Fruit fly (Drosophila melanogaster) whole organism, embryonic: ENCODE results near the gene CG31650.

ENCODE experiments used
- Ada2b ChIP-seq: fragments of 200-800 bp; sonication (Bioruptor generic); IDR thresholded peaks from 2 replicates; pipeline ENCODE4 v1.3.6; 2022; ENCODE audit warnings: missing biosample characterization, missing genetic modification characterization
- Antp ChIP-seq: fragments of 200-800 bp; sonication (Bioruptor generic); optimal IDR thresholded peaks from 3 replicates; lab custom pipeline; 2016; ENCODE audit warnings: missing biosample characterization, missing genetic modification characterization
- Blimp-1 ChIP-seq: fragments of 200-800 bp; sonication (Bioruptor generic); optimal IDR thresholded peaks from 3 replicates; lab custom pipeline; 2018; ENCODE audit warnings: missing biosample characterization, missing genetic modification characterization, mild to moderate bottlenecking, moderate library complexity, missing genetic modification reagents
- Bteb2 ChIP-seq: fragments of 200-800 bp; sonication (Bioruptor generic); optimal IDR thresholded peaks from 2 replicates; lab custom pipeline; 2016; ENCODE audit warnings: missing biosample characterization, missing genetic modification characterization
- CG11085 ChIP-seq: fragments of 200-800 bp; sonication (Bioruptor generic); IDR thresholded peaks from 2 replicates; pipeline ENCODE4 v1.3.6; 2022; ENCODE audit warnings: missing biosample characterization, missing genetic modification characterization
- CG12236 ChIP-seq: fragments of 200-800 bp; sonication (Bioruptor generic); optimal IDR thresholded peaks from 2 replicates; lab custom pipeline; 2016; ENCODE audit warnings: missing biosample characterization, missing genetic modification characterization
- CG12299 ChIP-seq: fragments of 200-800 bp; sonication (Bioruptor generic); optimal IDR thresholded peaks from 2 replicates; lab custom pipeline; 2018; ENCODE audit warnings: missing biosample characterization, mild to moderate bottlenecking, missing genetic modification characterization
- CG12391 ChIP-seq: fragments of 200-800 bp; sonication (Bioruptor generic); optimal IDR thresholded peaks from 3 replicates; lab custom pipeline; 2018; ENCODE audit warnings: missing biosample characterization, mild to moderate bottlenecking, missing genetic modification characterization, moderate library complexity
- CG12769 ChIP-seq: fragments of 200-800 bp; sonication (Bioruptor generic); optimal IDR thresholded peaks from 2 replicates; lab custom pipeline; 2019; ENCODE audit warnings: missing biosample characterization, mild to moderate bottlenecking, missing genetic modification characterization, moderate library complexity
- CG12942 ChIP-seq: fragments of 200-800 bp; sonication (Bioruptor generic); optimal IDR thresholded peaks from 3 replicates; lab custom pipeline; 2016; ENCODE audit warnings: missing biosample characterization, missing genetic modification characterization
- CG13424 ChIP-seq: fragments of 200-800 bp; sonication (Bioruptor generic); optimal IDR thresholded peaks from 2 replicates; lab custom pipeline; 2019; ENCODE audit warnings: missing biosample characterization, mild to moderate bottlenecking, missing genetic modification characterization, moderate library complexity
- CG14050 ChIP-seq: fragments of 200-800 bp; sonication (Bioruptor generic); IDR thresholded peaks from 3 replicates; pipeline ENCODE4 v1.3.6; 2022; ENCODE audit warnings: missing biosample characterization, missing genetic modification characterization
- CG14965 ChIP-seq: fragments of 200-800 bp; sonication (Bioruptor generic); optimal IDR thresholded peaks from 2 replicates; lab custom pipeline; 2016; ENCODE audit warnings: missing biosample characterization, missing genetic modification characterization, borderline replicate concordance
- CG17359 ChIP-seq: fragments of 200-800 bp; sonication (Bioruptor generic); optimal IDR thresholded peaks from 3 replicates; lab custom pipeline; 2018; ENCODE audit warnings: missing biosample characterization, mild to moderate bottlenecking, missing genetic modification characterization, moderate library complexity
- CG17829 ChIP-seq: fragments of 200-800 bp; optimal IDR thresholded peaks from 2 replicates; lab custom pipeline; 2019; ENCODE audit warnings: missing biosample characterization, mild to moderate bottlenecking, missing genetic modification characterization, moderate library complexity
- CG17912 ChIP-seq: fragments of 200-800 bp; sonication (Bioruptor generic); optimal IDR thresholded peaks from 2 replicates; lab custom pipeline; 2018; ENCODE audit warnings: missing biosample characterization, mild to moderate bottlenecking, missing genetic modification characterization
- CG18599 ChIP-seq: fragments of 200-800 bp; sonication (Bioruptor generic); optimal IDR thresholded peaks from 3 replicates; lab custom pipeline; 2017; ENCODE audit warnings: missing biosample characterization, missing genetic modification characterization, mild to moderate bottlenecking, moderate library complexity, missing genetic modification reagents
- CG2678 ChIP-seq: fragments of 200-800 bp; sonication (Bioruptor generic); optimal IDR thresholded peaks from 3 replicates; lab custom pipeline; 2019; ENCODE audit warnings: missing biosample characterization, mild to moderate bottlenecking, missing genetic modification characterization, moderate library complexity
- CG3838 ChIP-seq: fragments of 200-800 bp; sonication (Bioruptor generic); optimal IDR thresholded peaks from 3 replicates; lab custom pipeline; 2016; ENCODE audit warnings: missing biosample characterization, missing genetic modification characterization
- CG4617 ChIP-seq: fragments of 200-800 bp; sonication (Bioruptor generic); optimal IDR thresholded peaks from 3 replicates; lab custom pipeline; 2016; ENCODE audit warnings: missing biosample characterization, missing genetic modification characterization, borderline replicate concordance
- CG5953 ChIP-seq: fragments of 200-800 bp; sonication (Bioruptor generic); IDR thresholded peaks from 2 replicates; pipeline ENCODE4 v1.3.6; 2022; ENCODE audit warnings: missing biosample characterization, missing genetic modification characterization
- CG7786 ChIP-seq: fragments of 200-800 bp; sonication (Bioruptor generic); optimal IDR thresholded peaks from 2 replicates; lab custom pipeline; 2016; ENCODE audit warnings: missing biosample characterization, missing genetic modification characterization
- CG7839 ChIP-seq: fragments of 200-800 bp; sonication (Bioruptor generic); optimal IDR thresholded peaks from 3 replicates; lab custom pipeline; 2018; ENCODE audit warnings: missing biosample characterization, mild to moderate bottlenecking, missing genetic modification characterization, moderate library complexity
- CG8290 ChIP-seq, 3 experiments: fragments of 200-800 bp; sonication (Bioruptor generic); optimal IDR thresholded peaks; 2 replicates each; lab custom pipeline; 2016 to 2019; ENCODE audit warnings: missing biosample characterization in 3 of 3, missing genetic modification characterization in 3 of 3, mild to moderate bottlenecking in 2 of 3, moderate library complexity in 1 of 3
- Deaf1 ChIP-seq: fragments of 200-800 bp; optimal IDR thresholded peaks from 3 replicates; lab custom pipeline; 2019; ENCODE audit warnings: missing biosample characterization, mild to moderate bottlenecking, missing genetic modification characterization, moderate library complexity
- Hr3 ChIP-seq: fragments of 200-800 bp; sonication (Bioruptor generic); optimal IDR thresholded peaks from 3 replicates; lab custom pipeline; 2016; ENCODE audit warnings: missing biosample characterization, missing genetic modification characterization
- Mes4 ChIP-seq: fragments of 200-800 bp; sonication (Bioruptor generic); optimal IDR thresholded peaks from 2 replicates; lab custom pipeline; 2016; ENCODE audit warnings: missing biosample characterization, missing genetic modification characterization
- NK7.1 ChIP-seq: fragments of 200-800 bp; sonication (Bioruptor generic); optimal IDR thresholded peaks from 3 replicates; lab custom pipeline; 2016; ENCODE audit warnings: missing biosample characterization, missing genetic modification characterization
- Scr ChIP-seq: fragments of 200-800 bp; sonication (Bioruptor generic); IDR thresholded peaks from 2 replicates; pipeline ENCODE4 v1.3.6; 2022; ENCODE audit warnings: missing biosample characterization, missing genetic modification characterization; ENCODE audit not compliant: partially characterized antibody
- abd-A ChIP-seq: fragments of 200-800 bp; sonication (Bioruptor generic); optimal IDR thresholded peaks from 3 replicates; lab custom pipeline; 2019; ENCODE audit warnings: missing biosample characterization, mild to moderate bottlenecking, missing genetic modification characterization, moderate library complexity
- amos ChIP-seq: fragments of 200-800 bp; sonication (Bioruptor generic); IDR thresholded peaks from 2 replicates; pipeline ENCODE4 v1.3.6; 2022; ENCODE audit warnings: missing biosample characterization, missing genetic modification characterization; ENCODE audit not compliant: partially characterized antibody
- ara ChIP-seq: fragments of 200-800 bp; sonication (Bioruptor generic); IDR thresholded peaks from 2 replicates; pipeline ENCODE4 v1.3.6; 2022; ENCODE audit warnings: missing biosample characterization, missing genetic modification characterization
- ash1 ChIP-seq: fragments of 200-800 bp; sonication (Bioruptor generic); optimal IDR thresholded peaks from 2 replicates; lab custom pipeline; 2018; ENCODE audit warnings: missing biosample characterization, mild to moderate bottlenecking, missing genetic modification characterization
- chinmo ChIP-seq: fragments of 200-800 bp; sonication (Bioruptor generic); IDR thresholded peaks from 4 replicates; pipeline ENCODE4 v1.3.6; 2022; ENCODE audit warnings: missing biosample characterization, missing genetic modification characterization; ENCODE audit not compliant: partially characterized antibody
- corto ChIP-seq: fragments of 200-800 bp; sonication (Bioruptor generic); optimal IDR thresholded peaks from 2 replicates; lab custom pipeline; 2016; ENCODE audit warnings: missing biosample characterization, mild to moderate bottlenecking, missing genetic modification characterization, moderate library complexity
- disco-r ChIP-seq: fragments of 200-800 bp; sonication (Bioruptor generic); optimal IDR thresholded peaks from 2 replicates; lab custom pipeline; 2016; ENCODE audit warnings: missing biosample characterization, missing genetic modification characterization
- en ChIP-seq: fragments of 200-800 bp; sonication (Bioruptor generic); optimal IDR thresholded peaks from 2 replicates; lab custom pipeline; 2016; ENCODE audit warnings: missing biosample characterization, missing genetic modification characterization
- gro ChIP-seq: fragments of 200-800 bp; sonication (Bioruptor generic); optimal IDR thresholded peaks from 2 replicates; lab custom pipeline; 2016; ENCODE audit warnings: missing biosample characterization, missing genetic modification characterization
- gt ChIP-seq: fragments of 200-800 bp; sonication (Bioruptor generic); IDR thresholded peaks from 2 replicates; pipeline ENCODE4 v1.3.6; 2022; ENCODE audit warnings: missing biosample characterization, missing genetic modification characterization
- hkb ChIP-seq, 2 experiments: fragments of 200-800 bp in 1 of 2; fragments of >200 bp in 1 of 2; sonication (Bioruptor generic) in 1 of 2; IDR thresholded peaks in 1 of 2; optimal IDR thresholded peaks in 1 of 2; 2 replicates each; pipeline versions ENCODE4 v1.3.6 to Lab custom; 2017 to 2022; ENCODE audit warnings: missing biosample characterization in 1 of 2, missing genetic modification characterization in 1 of 2
- klu ChIP-seq: fragments of 200-800 bp; sonication (Bioruptor generic); IDR thresholded peaks from 2 replicates; pipeline ENCODE4 v1.3.6; 2022; ENCODE audit warnings: missing biosample characterization, missing genetic modification characterization
- lilli ChIP-seq: fragments of 200-800 bp; sonication (Bioruptor generic); optimal IDR thresholded peaks from 3 replicates; lab custom pipeline; 2016; ENCODE audit warnings: missing biosample characterization, missing genetic modification characterization
- oc ChIP-seq: fragments of 200-800 bp; sonication (Bioruptor generic); optimal IDR thresholded peaks from 2 replicates; lab custom pipeline; 2018; ENCODE audit warnings: missing biosample characterization, mild to moderate bottlenecking, missing genetic modification characterization, moderate library complexity
- p53 ChIP-seq: fragments of 200-800 bp; sonication (Bioruptor generic); optimal IDR thresholded peaks from 2 replicates; lab custom pipeline; 2016; ENCODE audit warnings: missing biosample characterization, missing genetic modification characterization
- sd ChIP-seq: fragments of 200-800 bp; sonication (Bioruptor generic); optimal IDR thresholded peaks from 3 replicates; lab custom pipeline; 2018; ENCODE audit warnings: missing biosample characterization, mild to moderate bottlenecking, missing genetic modification characterization, moderate library complexity
- sens ChIP-seq: fragments of 200-800 bp; sonication (Bioruptor generic); peaks from one replicate; lab custom pipeline; 2016; ENCODE audit warnings: missing biosample characterization, missing genetic modification characterization
- so ChIP-seq: fragments of 200-800 bp; sonication (Bioruptor generic); IDR thresholded peaks from 3 replicates; pipeline ENCODE4 v1.3.6; 2022; ENCODE audit warnings: missing biosample characterization, missing genetic modification characterization
- tgo ChIP-seq: fragments of 200-800 bp; sonication (Bioruptor generic); IDR thresholded peaks from 3 replicates; pipeline ENCODE4 v1.3.6; 2022; ENCODE audit warnings: missing biosample characterization, missing genetic modification characterization
- tio ChIP-seq: fragments of 200-800 bp; sonication (Bioruptor generic); optimal IDR thresholded peaks from 2 replicates; lab custom pipeline; 2017; ENCODE audit warnings: missing biosample characterization, missing genetic modification characterization, inconsistent platforms
- vvl ChIP-seq: fragments of 200-800 bp; sonication (Bioruptor generic); IDR thresholded peaks from 2 replicates; pipeline ENCODE4 v1.3.6; 2022; ENCODE audit warnings: missing biosample characterization, missing genetic modification characterization

The CG31650 gene

dm6 chr2L:5037402-5037860 lies 7.1 kb downstream of the CG31650 start, which contains the start of the genes CG14042 and SP555 (continued):
- TF ChIP-seq Scr (GFP tag; lab: Robert Waterston, UW) (no peak), oc (no peak), klu (GFP tag; lab: Robert Waterston, UW) (no peak), Deaf1 (peak; percentile 56), CG5953 (no peak), CG11085 (GFP tag; lab: Robert Waterston, UW) (no peak), Ada2b (GFP tag; lab: Robert Waterston, UW) (no peak), en (no peak), CG7786 (GFP tag; lab: Kevin White, UChicago) (no peak), CG17359 (no peak), CG17912 (GFP tag; lab: Kevin White, UChicago) (no peak), tio (GFP tag; lab: Kevin White, UChicago) (no peak), hkb (optimal IDR thresholded peaks at IDR 0.05; lab: Kevin White, UChicago) (no peak), hkb (GFP tag; IDR thresholded peaks at IDR 0.05; lab: Robert Waterston, UW) (no peak), ash1 (GFP tag; lab: Kevin White, UChicago) (no peak), ara (GFP tag; lab: Robert Waterston, UW) (no peak), disco-r (GFP tag; lab: Kevin White, UChicago) (no peak), CG3838 (GFP tag; lab: Kevin White, UChicago) (no peak), abd-A (tag; lab: Kevin White, UChicago) (peak; percentile 86), Bteb2 (GFP tag; lab: Kevin White, UChicago) (no peak), CG13424 (tag; lab: Kevin White, UChicago) (no peak), CG14965 (GFP tag; lab: Kevin White, UChicago) (no peak), p53 (no peak), CG12236 (GFP tag; lab: Kevin White, UChicago) (no peak), CG12299 (tag; lab: Kevin White, UChicago) (no peak), CG12769 (tag; lab: Kevin White, UChicago) (no peak), NK7.1 (GFP tag; lab: Kevin White, UChicago) (no peak), lilli (no peak), amos (0 out of 2 replicates have a peak, but pooled peaks have one; percentile 13), corto (GFP tag; lab: Kevin White, UChicago) (no peak), Antp (no peak), Hr3 (GFP tag; lab: Kevin White, UChicago) (no peak), Blimp-1 (GFP tag; lab: Kevin White, UChicago) (no peak), chinmo (no peak), Mes4 (no peak), sd (tag; lab: Kevin White, UChicago) (peak; percentile 27), CG8290 (GFP tag; optimal IDR thresholded peaks at IDR 0.05; lab: Kevin White, UChicago) (no peak), CG8290 (tag; optimal IDR thresholded peaks at IDR 0.05; lab: Kevin White, UChicago) (peak in 1 of 2 experiments; percentile 26), gt (GFP tag; lab: Robert Waterston, UW) (no peak), CG17829 (no peak), CG7839 (tag; lab: Kevin White, UChicago) (no peak), CG18599 (GFP tag; lab: Kevin White, UChicago) (peak; percentile 12), CG12391 (tag; lab: Kevin White, UChicago) (no peak), gro (no peak), so (no peak), tgo (GFP tag; lab: Robert Waterston, UW) (no peak), CG2678 (tag; lab: Kevin White, UChicago) (no peak), CG14050 (no peak), CG4617 (GFP tag; lab: Kevin White, UChicago) (no peak), CG12942 (GFP tag; lab: Kevin White, UChicago) (no peak), vvl (GFP tag; lab: Robert Waterston, UW) (peak; percentile 76), sens (GFP tag; lab: Kevin White, UChicago) (peak; percentile 20)
